Fruit fly (Drosophila melanogaster) whole organism, prepupa: Measurements from ENCODE around the gene CG1077.
A peak's percentile ranks its signal among the peaks of the same experiment; 100 is the strongest.

Source experiments
- Blimp-1 ChIP-seq: fragments of 200-800 bp; sonication (Bioruptor generic); optimal IDR thresholded peaks from 3 replicates; lab custom pipeline; 2017; ENCODE audit warnings: missing biosample characterization, missing genetic modification characterization, mild to moderate bottlenecking, moderate library complexity, missing genetic modification reagents
- CG10669 ChIP-seq: fragments of 200-800 bp; sonication (Bioruptor generic); optimal IDR thresholded peaks from 3 replicates; lab custom pipeline; 2018; ENCODE audit warnings: missing biosample characterization, mild to moderate bottlenecking, missing genetic modification characterization, moderate library complexity
- CG11294 ChIP-seq: fragments of 200-800 bp; sonication (Bioruptor generic); IDR thresholded peaks from 2 replicates; pipeline ENCODE4 v1.3.6; 2022; ENCODE audit warnings: missing biosample characterization, missing genetic modification characterization
- CG11762 ChIP-seq: fragments of 200-800 bp; sonication (Bioruptor generic); optimal IDR thresholded peaks from 3 replicates; lab custom pipeline; 2016; ENCODE audit warnings: missing biosample characterization, missing genetic modification characterization; ENCODE audit not compliant: insufficient read depth
- CG11902 ChIP-seq: fragments of 200-800 bp; sonication (Bioruptor generic); optimal IDR thresholded peaks from 3 replicates; lab custom pipeline; 2016; ENCODE audit warnings: missing biosample characterization, missing genetic modification characterization
- CG15336 ChIP-seq: fragments of 200-800 bp; sonication (Bioruptor generic); IDR thresholded peaks from 2 replicates; pipeline ENCODE4 v1.3.6; 2022; ENCODE audit warnings: missing biosample characterization, missing genetic modification characterization
- CG16779 ChIP-seq: fragments of 200-800 bp; sonication (Bioruptor generic); optimal IDR thresholded peaks from 3 replicates; lab custom pipeline; 2017; ENCODE audit warnings: missing biosample characterization, mild to moderate bottlenecking, missing genetic modification characterization
- CG3032 ChIP-seq: fragments of 200-800 bp; optimal IDR thresholded peaks from 2 replicates; lab custom pipeline; 2019; ENCODE audit warnings: missing biosample characterization, mild to moderate bottlenecking, missing genetic modification characterization, moderate library complexity
- CG31627 ChIP-seq: fragments of 200-800 bp; sonication (Bioruptor generic); optimal IDR thresholded peaks from 3 replicates; lab custom pipeline; 2016; ENCODE audit warnings: missing biosample characterization, missing genetic modification characterization
- CG32006 ChIP-seq: fragments of 200-800 bp; sonication (Bioruptor generic); optimal IDR thresholded peaks from 3 replicates; lab custom pipeline; 2017; ENCODE audit warnings: missing biosample characterization, mild to moderate bottlenecking, missing genetic modification characterization
- CG34406 ChIP-seq: fragments of 200-800 bp; sonication (Bioruptor generic); optimal IDR thresholded peaks from 3 replicates; lab custom pipeline; 2016; ENCODE audit warnings: missing biosample characterization, missing genetic modification characterization
- CG3919 ChIP-seq: fragments of 200-800 bp; sonication (Bioruptor generic); optimal IDR thresholded peaks from 3 replicates; lab custom pipeline; 2016; ENCODE audit warnings: missing biosample characterization, missing genetic modification characterization
- CG4318 ChIP-seq: fragments of 200-800 bp; sonication (Bioruptor generic); optimal IDR thresholded peaks from 3 replicates; lab custom pipeline; 2017; ENCODE audit warnings: missing biosample characterization, mild to moderate bottlenecking, missing genetic modification characterization
- CG6163 ChIP-seq: fragments of 200-800 bp; sonication (Bioruptor generic); IDR thresholded peaks from 3 replicates; pipeline ENCODE4 v1.3.6; 2022; ENCODE audit warnings: missing biosample characterization, missing genetic modification characterization
- CG6276 ChIP-seq: fragments of 200-800 bp; sonication (Bioruptor generic); optimal IDR thresholded peaks from 2 replicates; lab custom pipeline; 2017; ENCODE audit warnings: missing biosample characterization, mild to moderate bottlenecking, missing genetic modification characterization
- CG6854 ChIP-seq: fragments of 200-800 bp; sonication (Bioruptor generic); optimal IDR thresholded peaks from 2 replicates; lab custom pipeline; 2017; ENCODE audit warnings: missing biosample characterization, mild to moderate bottlenecking, missing genetic modification characterization
- CG7368 ChIP-seq: fragments of 200-800 bp; sonication (Bioruptor generic); optimal IDR thresholded peaks from 3 replicates; lab custom pipeline; 2016; ENCODE audit warnings: missing biosample characterization, missing genetic modification characterization
- CG8119 ChIP-seq: fragments of 200-800 bp; sonication (Bioruptor generic); IDR thresholded peaks from 3 replicates; pipeline ENCODE4 v1.3.6; 2022; ENCODE audit warnings: missing biosample characterization, missing genetic modification characterization
- Eip75B ChIP-seq: fragments of 200-800 bp; sonication (Bioruptor generic); optimal IDR thresholded peaks from 3 replicates; lab custom pipeline; 2016; ENCODE audit warnings: missing biosample characterization, missing genetic modification characterization
- Eip78C ChIP-seq: fragments of 200-800 bp; sonication (Bioruptor generic); peaks from one replicate; lab custom pipeline; 2016; ENCODE audit warnings: missing biosample characterization, missing genetic modification characterization
- Eip93F ChIP-seq: fragments of 200-800 bp; sonication (Bioruptor generic); optimal IDR thresholded peaks from 2 replicates; lab custom pipeline; 2016; ENCODE audit warnings: missing biosample characterization, mild to moderate bottlenecking, missing genetic modification characterization
- Ets21C ChIP-seq: fragments of 200-800 bp; sonication (Bioruptor generic); optimal IDR thresholded peaks from 3 replicates; lab custom pipeline; 2016; ENCODE audit warnings: missing biosample characterization, missing genetic modification characterization
- Ets96B ChIP-seq: fragments of 200-800 bp; optimal IDR thresholded peaks from 2 replicates; lab custom pipeline; 2019; ENCODE audit warnings: missing biosample characterization, mild to moderate bottlenecking, missing genetic modification characterization, moderate library complexity
- Gug ChIP-seq: fragments of 200-800 bp; sonication (Bioruptor generic); IDR thresholded peaks from 2 replicates; pipeline ENCODE4 v1.3.6; 2022; ENCODE audit warnings: missing biosample characterization, missing genetic modification characterization
- Hr38 ChIP-seq: sonication (Bioruptor generic); optimal IDR thresholded peaks from 2 replicates; lab custom pipeline; 2016; ENCODE audit warnings: missing biosample characterization, missing genetic modification characterization
- Hr39 ChIP-seq: fragments of 200-800 bp; sonication (Bioruptor generic); optimal IDR thresholded peaks from 2 replicates; lab custom pipeline; 2016; ENCODE audit warnings: missing biosample characterization, missing genetic modification characterization
- Hr4 ChIP-seq: fragments of 200-800 bp; sonication (Bioruptor generic); optimal IDR thresholded peaks from 3 replicates; lab custom pipeline; 2016; ENCODE audit warnings: missing biosample characterization, missing genetic modification characterization
- Met ChIP-seq: fragments of 200-800 bp; sonication (Bioruptor generic); optimal IDR thresholded peaks from 3 replicates; lab custom pipeline; 2016; ENCODE audit warnings: missing biosample characterization, missing genetic modification characterization
- OdsH ChIP-seq: fragments of 200-800 bp; sonication (Bioruptor generic); optimal IDR thresholded peaks from 3 replicates; lab custom pipeline; 2016; ENCODE audit warnings: missing biosample characterization, missing genetic modification characterization
- Smox ChIP-seq: fragments of 200-800 bp; sonication (Bioruptor generic); optimal IDR thresholded peaks from 3 replicates; lab custom pipeline; 2016; ENCODE audit warnings: missing biosample characterization, missing genetic modification characterization
- Sox102F ChIP-seq: fragments of 200-800 bp; sonication (Bioruptor generic); optimal IDR thresholded peaks from 2 replicates; lab custom pipeline; 2016; ENCODE audit warnings: missing biosample characterization, mild to moderate bottlenecking, missing genetic modification characterization
- Sox14 ChIP-seq: fragments of 200-800 bp; sonication (Bioruptor generic); optimal IDR thresholded peaks from 3 replicates; lab custom pipeline; 2016; ENCODE audit warnings: missing biosample characterization, missing genetic modification characterization
- achi ChIP-seq: fragments of 200-800 bp; sonication (Bioruptor generic); optimal IDR thresholded peaks from 3 replicates; lab custom pipeline; 2016; ENCODE audit warnings: missing biosample characterization, missing genetic modification characterization
- acj6 ChIP-seq: fragments of 200-800 bp; sonication (Bioruptor generic); optimal IDR thresholded peaks from 3 replicates; lab custom pipeline; 2016; ENCODE audit warnings: missing biosample characterization, missing genetic modification characterization
- cyc ChIP-seq: fragments of 200-800 bp; sonication (Bioruptor generic); optimal IDR thresholded peaks from 3 replicates; lab custom pipeline; 2016; ENCODE audit warnings: missing biosample characterization, missing genetic modification characterization
- dac ChIP-seq: fragments of 200-800 bp; sonication (Bioruptor generic); optimal IDR thresholded peaks from 2 replicates; lab custom pipeline; 2017; ENCODE audit warnings: missing biosample characterization, mild to moderate bottlenecking, missing genetic modification characterization
- eg ChIP-seq: fragments of 200-800 bp; sonication (Bioruptor generic); IDR thresholded peaks from 3 replicates; pipeline ENCODE4 v1.3.6; 2022; ENCODE audit warnings: missing biosample characterization, missing genetic modification characterization
- esn ChIP-seq: fragments of 200-800 bp; sonication (Bioruptor generic); optimal IDR thresholded peaks from 2 replicates; lab custom pipeline; 2016; ENCODE audit warnings: missing biosample characterization, mild to moderate bottlenecking, missing genetic modification characterization, moderate library complexity
- fd59A ChIP-seq: fragments of 200-800 bp; sonication (Bioruptor generic); optimal IDR thresholded peaks from 2 replicates; lab custom pipeline; 2017; ENCODE audit warnings: missing biosample characterization, mild to moderate bottlenecking, missing genetic modification characterization, missing genetic modification reagents
- fd85E ChIP-seq: fragments of 200-800 bp; sonication (Bioruptor generic); optimal IDR thresholded peaks from 3 replicates; lab custom pipeline; 2016; ENCODE audit warnings: missing biosample characterization, missing genetic modification characterization
- net ChIP-seq: fragments of 200-800 bp; sonication (Bioruptor generic); optimal IDR thresholded peaks from 3 replicates; lab custom pipeline; 2016; ENCODE audit warnings: missing biosample characterization, missing genetic modification characterization
- pdm3 ChIP-seq: fragments of 200-800 bp; sonication (Bioruptor generic); optimal IDR thresholded peaks from 3 replicates; lab custom pipeline; 2016; ENCODE audit warnings: missing biosample characterization, missing genetic modification characterization
- spab ChIP-seq: fragments of 200-800 bp; sonication (Bioruptor generic); optimal IDR thresholded peaks from 2 replicates; lab custom pipeline; 2017; ENCODE audit warnings: missing biosample characterization, mild to moderate bottlenecking, missing genetic modification characterization, missing genetic modification reagents
- svp ChIP-seq: fragments of 200-800 bp; sonication (Bioruptor generic); peaks from one replicate; lab custom pipeline; 2016; ENCODE audit warnings: missing biosample characterization, missing genetic modification characterization
- topi ChIP-seq: fragments of 200-800 bp; sonication (Bioruptor generic); optimal IDR thresholded peaks from 3 replicates; lab custom pipeline; 2016; ENCODE audit warnings: missing biosample characterization, missing genetic modification characterization

Gene CG1077

dm6 chr3R:6210266-6211040 is 43.2 kb downstream of the CG1077 start (continued):
- TF ChIP-seq Met (GFP tag; lab: Kevin White, UChicago) (peak; percentile 53), fd59A (GFP tag; lab: Kevin White, UChicago) (no peak), CG11902 (GFP tag; lab: Kevin White, UChicago) (no peak), Eip78C (GFP tag; lab: Kevin White, UChicago) (peak; percentile 78), Eip93F (no peak), pdm3 (GFP tag; lab: Kevin White, UChicago) (peak; percentile 44), Sox14 (peak; percentile 44), CG34406 (GFP tag; lab: Kevin White, UChicago) (peak; percentile 43), acj6 (peak; percentile 27), CG4318 (peak; percentile 57), CG3032 (no peak), OdsH (GFP tag; lab: Kevin White, UChicago) (peak; percentile 36), CG6163 (GFP tag; lab: Robert Waterston, UW) (0 out of 3 replicates have a peak, but pooled peaks have one; percentile 11), Sox102F (GFP tag; lab: Kevin White, UChicago) (peak; percentile 53), Eip75B (GFP tag; lab: Kevin White, UChicago) (no peak), CG3919 (GFP tag; lab: Kevin White, UChicago) (peak; percentile 20), Hr39 (peak; percentile 55), fd85E (GFP tag; lab: Kevin White, UChicago) (no peak), CG11762 (GFP tag; lab: Kevin White, UChicago) (no peak), svp (GFP tag; lab: Kevin White, UChicago) (peak; percentile 69), CG6276 (GFP tag; lab: Kevin White, UChicago) (peak; percentile 40), achi (GFP tag; lab: Kevin White, UChicago) (peak; percentile 30), Gug (no peak), CG10669 (no peak), esn (GFP tag; lab: Kevin White, UChicago) (peak; percentile 56), CG32006 (GFP tag; lab: Kevin White, UChicago) (peak; percentile 78), CG8119 (GFP tag; lab: Robert Waterston, UW) (peak; percentile 74), CG6854 (GFP tag; lab: Kevin White, UChicago) (no peak)
- TF ChIP-seq, all 60 proteins: peak for 32

DNA sequence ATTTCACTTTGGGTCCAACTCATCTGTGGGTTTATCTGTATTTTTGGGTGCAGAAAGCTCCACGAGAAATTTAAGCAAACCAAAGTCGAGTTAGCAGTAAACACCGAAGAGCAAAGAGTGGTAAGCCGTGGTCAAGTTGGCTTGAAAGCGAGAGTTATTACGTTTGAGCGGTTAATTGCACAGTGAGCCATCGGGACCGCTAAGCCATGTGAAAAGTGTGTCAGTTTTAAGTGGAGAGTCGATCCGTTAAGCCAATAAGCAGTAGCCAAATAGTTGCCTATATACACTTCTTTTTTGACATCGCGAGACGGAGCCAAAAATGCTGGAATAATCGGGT is 43.7 kb downstream of the CG1077 start:
- peak; percentile 51 for TF ChIP-seq CG6854 (GFP tag; lab: Kevin White, UChicago)
- TF ChIP-seq Blimp-1 (GFP tag; lab: Kevin White, UChicago), result peak; percentile 96
- no peak for TF ChIP-seq Hr4

- TF ChIP-seq CG15336 (GFP tag; lab: Robert Waterston, UW) (peak; percentile 93), CG31627 (GFP tag; lab: Kevin White, UChicago) (no peak), CG6276 (GFP tag; lab: Kevin White, UChicago) (peak; percentile 87), CG11762 (GFP tag; lab: Kevin White, UChicago) (peak; percentile 31), Met (GFP tag; lab: Kevin White, UChicago) (no peak), CG3919 (GFP tag; lab: Kevin White, UChicago) (peak; percentile 63), cyc (GFP tag; lab: Kevin White, UChicago) (no peak), Smox (GFP tag; lab: Kevin White, UChicago) (no peak), CG7368 (GFP tag; lab: Kevin White, UChicago) (peak; percentile 19), CG16779 (tag; lab: Kevin White, UChicago) (no peak), CG8119 (GFP tag; lab: Robert Waterston, UW) (peak; percentile 88), eg (GFP tag; lab: Robert Waterston, UW) (peak; percentile 87), Hr4 (peak; percentile 97), pdm3 (GFP tag; lab: Kevin White, UChicago) (peak; percentile 61), spab (GFP tag; lab: Kevin White, UChicago) (no peak), Sox102F (GFP tag; lab: Kevin White, UChicago) (no peak), fd85E (GFP tag; lab: Kevin White, UChicago) (no peak), esn (GFP tag; lab: Kevin White, UChicago) (no peak), Sox14 (peak; percentile 50), CG11294 (GFP tag; lab: Robert Waterston, UW) (peak; percentile 42; the same call in 1 of the 2 replicates), fd59A (GFP tag; lab: Kevin White, UChicago) (no peak), Eip78C (GFP tag; lab: Kevin White, UChicago) (peak; percentile 88), dac (GFP tag; lab: Kevin White, UChicago) (peak; percentile 89), Ets21C (no peak), Blimp-1 (GFP tag; lab: Kevin White, UChicago) (no peak), net (GFP tag; lab: Kevin White, UChicago) (peak; percentile 66), Ets96B (no peak), Hr38 (GFP tag; lab: Kevin White, UChicago) (peak; percentile 30), Hr39 (no peak), topi (GFP tag; lab: Kevin White, UChicago) (no peak), OdsH (GFP tag; lab: Kevin White, UChicago) (peak; percentile 69)
Measured at dm6 chr3R:6214227-6214626, 46.9 kb downstream of the CG1077 start.
